Fruit fly (Drosophila melanogaster) whole organism, pupa: Measurements from ENCODE around the gene Ndc1.

ENCODE experiments used
- CG10348 ChIP-seq: fragments of 200-800 bp; sonication (Bioruptor generic); IDR thresholded peaks from 2 replicates; pipeline ENCODE4 v1.3.6; 2022; ENCODE audit warnings: missing biosample characterization, missing genetic modification characterization
- CG34367 ChIP-seq: fragments of 200-800 bp; sonication (Bioruptor generic); optimal IDR thresholded peaks from 2 replicates; lab custom pipeline; 2018; ENCODE audit warnings: missing biosample characterization, mild to moderate bottlenecking, missing genetic modification characterization
- CG4496 ChIP-seq: fragments of 200-800 bp; sonication (Bioruptor generic); IDR thresholded peaks from 3 replicates; pipeline ENCODE4 v1.3.6; 2022; ENCODE audit warnings: missing biosample characterization, missing genetic modification characterization
- CG9948 ChIP-seq: fragments of 200-800 bp; sonication (Bioruptor generic); optimal IDR thresholded peaks from 2 replicates; lab custom pipeline; 2018; ENCODE audit warnings: missing biosample characterization, mild to moderate bottlenecking, missing genetic modification characterization, moderate library complexity
- Ets98B ChIP-seq: fragments of 200-800 bp; sonication (Bioruptor generic); IDR thresholded peaks from 2 replicates; pipeline ENCODE4 v1.3.6; 2022; ENCODE audit warnings: missing biosample characterization, missing genetic modification characterization
- Pif1A ChIP-seq: fragments of 200-800 bp; sonication (Bioruptor generic); optimal IDR thresholded peaks from 3 replicates; lab custom pipeline; 2016; ENCODE audit warnings: missing biosample characterization, missing genetic modification characterization
- fd96Ca ChIP-seq: fragments of 200-800 bp; sonication (Bioruptor generic); IDR thresholded peaks from 3 replicates; pipeline ENCODE4 v1.3.6; 2022; ENCODE audit warnings: missing biosample characterization, missing genetic modification characterization
- gl ChIP-seq: fragments of 200-800 bp; sonication (Bioruptor generic); optimal IDR thresholded peaks from 2 replicates; lab custom pipeline; 2018; ENCODE audit warnings: missing biosample characterization, mild to moderate bottlenecking, missing genetic modification characterization

DNA sequence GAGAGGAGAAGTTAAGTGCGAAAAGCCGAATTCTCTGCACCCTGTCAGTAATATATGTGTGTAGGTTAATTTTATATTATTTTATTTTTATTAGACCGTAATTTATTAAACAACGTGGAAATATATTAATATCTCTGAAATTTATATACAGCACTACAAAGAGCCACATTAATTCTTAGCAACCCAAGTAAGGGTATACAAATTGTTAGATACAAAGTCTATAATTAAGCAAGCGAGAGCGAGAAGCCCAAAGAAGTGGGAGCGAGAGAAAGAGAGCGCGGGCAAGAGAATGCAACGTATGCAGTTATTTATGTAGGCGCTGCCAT lies 37.1 kb upstream of the Ndc1 start:
- TF ChIP-seq Ets98B (GFP tag; lab: Robert Waterston, UW) (peak; percentile 98), CG34367 (tag; lab: Kevin White, UChicago) (peak; percentile 93), fd96Ca (GFP tag; lab: Robert Waterston, UW) (peak; percentile 91), CG10348 (GFP tag; lab: Robert Waterston, UW) (peak; percentile 94), gl (tag; lab: Kevin White, UChicago) (peak; percentile 82), CG9948 (peak; percentile 97), CG4496 (GFP tag; lab: Robert Waterston, UW) (peak; percentile 99), Pif1A (peak; percentile 93)
